Worm (Caenorhabditis elegans) whole organism, mixed stage, embryonic: Measurements from ENCODE around the gene F53C11.5.

ENCODE experiments used
- bed-3 ChIP-seq: fragments of 200-800 bp; sonication (Bioruptor generic); optimal IDR thresholded peaks from 3 replicates; lab custom pipeline; 2018; ENCODE audit warnings: mild to moderate bottlenecking, missing genetic modification characterization, moderate library complexity, missing compliant biosample characterization
- blmp-1 ChIP-seq: fragments of 150-350 bp; optimal IDR thresholded peaks from 2 replicates; lab custom pipeline; 2014; ENCODE audit warnings: missing biosample characterization, missing genetic modification characterization
- ceh-43 ChIP-seq: fragments of 200-800 bp; sonication (Bioruptor generic); optimal IDR thresholded peaks from 2 replicates; lab custom pipeline; 2018; ENCODE audit warnings: mild to moderate bottlenecking, missing genetic modification characterization, moderate library complexity, missing compliant biosample characterization
- ceh-83 ChIP-seq: fragments of 200-800 bp; sonication (Bioruptor generic); optimal IDR thresholded peaks from 2 replicates; lab custom pipeline; 2018; ENCODE audit warnings: mild to moderate bottlenecking, missing genetic modification characterization, missing compliant biosample characterization
- ces-1 ChIP-seq: fragments of 150-350 bp; optimal IDR thresholded peaks from 2 replicates; lab custom pipeline; 2014; ENCODE audit warnings: missing biosample characterization, missing genetic modification reagents, missing genetic modification characterization
- drap-1 ChIP-seq: fragments of 200-800 bp; sonication (Bioruptor generic); optimal IDR thresholded peaks from 3 replicates; lab custom pipeline; 2018; ENCODE audit warnings: mild to moderate bottlenecking, missing genetic modification characterization, missing compliant biosample characterization
- elt-1 ChIP-seq: sonication (generic microtip); optimal IDR thresholded peaks from 2 replicates; lab custom pipeline; 2017; ENCODE audit warnings: missing genetic modification characterization, mild to moderate bottlenecking, missing compliant biosample characterization, antibody characterized with exemption, moderate library complexity, borderline replicate concordance; ENCODE audit not compliant: insufficient read depth
- ham-2 ChIP-seq: fragments of 200-800 bp; sonication (Bioruptor generic); optimal IDR thresholded peaks from 2 replicates; lab custom pipeline; 2018; ENCODE audit warnings: mild to moderate bottlenecking, missing genetic modification characterization, missing compliant biosample characterization
- hlh-1 ChIP-seq: fragments of 150-350 bp; optimal IDR thresholded peaks from 2 replicates; lab custom pipeline; 2014; ENCODE audit warnings: missing biosample characterization, missing genetic modification reagents, missing genetic modification characterization
- lin-13 ChIP-seq: fragments of 150-350 bp; optimal IDR thresholded peaks from 2 replicates; lab custom pipeline; 2014; ENCODE audit warnings: missing biosample characterization, missing genetic modification characterization
- lin-32 ChIP-seq: fragments of 200-800 bp; sonication (Bioruptor generic); optimal IDR thresholded peaks from 2 replicates; lab custom pipeline; 2018; ENCODE audit warnings: mild to moderate bottlenecking, missing genetic modification characterization, missing compliant biosample characterization
- lsy-2 ChIP-seq: fragments of 150-350 bp; optimal IDR thresholded peaks from 2 replicates; lab custom pipeline; 2014; ENCODE audit warnings: missing biosample characterization, missing genetic modification characterization
- mep-1 ChIP-seq: fragments of 150-350 bp; optimal IDR thresholded peaks from 2 replicates; lab custom pipeline; 2017; ENCODE audit warnings: missing biosample characterization, missing genetic modification reagents, missing genetic modification characterization, inconsistent platforms
- mls-2 ChIP-seq: sonication (generic microtip); optimal IDR thresholded peaks from 2 replicates; lab custom pipeline; 2016; ENCODE audit warnings: mild to moderate bottlenecking, missing genetic modification characterization, moderate library complexity, missing compliant biosample characterization
- nhr-12 ChIP-seq: fragments of 150-350 bp; optimal IDR thresholded peaks from 2 replicates; lab custom pipeline; 2014; ENCODE audit warnings: missing biosample characterization, missing genetic modification characterization
- nhr-2 ChIP-seq: fragments of 150-350 bp; optimal IDR thresholded peaks from 2 replicates; lab custom pipeline; 2014; ENCODE audit warnings: missing biosample characterization, missing genetic modification characterization
- nhr-237 ChIP-seq: fragments of 150-350 bp; optimal IDR thresholded peaks from 2 replicates; lab custom pipeline; 2014; ENCODE audit warnings: missing biosample characterization, missing genetic modification characterization
- nhr-28 ChIP-seq: fragments of 150-350 bp; optimal IDR thresholded peaks from 2 replicates; lab custom pipeline; 2014; ENCODE audit warnings: missing biosample characterization, missing genetic modification characterization
- pha-4 ChIP-seq: fragments of 150-350 bp; optimal IDR thresholded peaks from 2 replicates; lab custom pipeline; 2018; ENCODE audit warnings: missing biosample characterization, missing genetic modification reagents, missing genetic modification characterization
- sem-2 ChIP-seq: fragments of 200-800 bp; sonication (Bioruptor generic); optimal IDR thresholded peaks from 2 replicates; lab custom pipeline; 2018; ENCODE audit warnings: mild to moderate bottlenecking, missing genetic modification characterization, missing compliant biosample characterization
- snpc-4 ChIP-seq: fragments of 150-350 bp; optimal IDR thresholded peaks from 2 replicates; lab custom pipeline; 2014; ENCODE audit warnings: missing biosample characterization, missing genetic modification characterization
- tbx-8 ChIP-seq: fragments of 200-800 bp; sonication (Bioruptor generic); optimal IDR thresholded peaks from 2 replicates; lab custom pipeline; 2018; ENCODE audit warnings: mild to moderate bottlenecking, missing genetic modification characterization, moderate library complexity, missing compliant biosample characterization
- ztf-11 ChIP-seq: fragments of 150-350 bp; optimal IDR thresholded peaks from 2 replicates; lab custom pipeline; 2014; ENCODE audit warnings: missing biosample characterization, missing genetic modification characterization

Gene F53C11.5

DNA sequence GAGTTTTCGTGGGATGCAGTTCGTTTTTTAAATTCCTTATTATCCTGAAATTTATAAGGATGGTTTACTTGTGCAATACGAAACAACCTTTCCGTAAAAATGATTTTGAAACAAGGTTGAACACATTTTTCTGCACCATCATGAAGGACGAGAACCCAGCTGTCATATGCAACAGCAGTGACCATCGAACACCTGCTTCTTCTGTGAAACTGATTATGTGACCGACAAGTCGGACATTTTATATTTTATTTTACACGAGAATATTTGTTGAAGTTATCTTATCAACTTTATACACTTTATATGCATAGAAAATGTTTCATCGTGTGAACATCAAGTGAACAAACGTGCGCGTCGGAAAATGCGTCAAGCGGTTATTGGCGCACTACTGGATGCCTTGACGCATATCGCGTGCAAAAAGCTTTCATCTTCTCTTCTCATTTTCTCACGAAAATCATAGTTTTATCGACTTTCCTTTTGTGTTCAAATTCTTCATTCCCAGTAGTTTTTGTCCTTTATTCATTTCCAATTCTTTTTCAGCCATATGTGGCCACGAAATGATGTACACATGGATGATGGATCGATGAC is 31.6 kb downstream of the F53C11.5 start, which contains the start of gene sel-10:
sel-10 (plus strand) TSS at position 538 of the 585 bp plus-strand sequence.
- peak; percentile 63 for TF ChIP-seq mep-1 (tag; lab: Kevin White, UChicago)
- no peak for TF ChIP-seq snpc-4 (tag; lab: Kevin White, UChicago)
- TF ChIP-seq ces-1 (GFP tag; lab: Kevin White, UChicago), result no peak
- peak; percentile 51 for TF ChIP-seq hlh-1 (tag; lab: Kevin White, UChicago)
- peak; percentile 67 for TF ChIP-seq lsy-2 (tag; lab: Kevin White, UChicago)
- TF ChIP-seq pha-4 (tag; lab: Kevin White, UChicago), result peak; percentile 60
- peak; percentile 55 for TF ChIP-seq lin-32
- TF ChIP-seq lin-13, result peak; percentile 61
- TF ChIP-seq ztf-11 (tag; lab: Kevin White, UChicago), result no peak
- no peak for TF ChIP-seq nhr-2
- no peak for TF ChIP-seq blmp-1 (tag; lab: Kevin White, UChicago)
- no peak for TF ChIP-seq ceh-43 (GFP tag; lab: Kevin White, UChicago)
- TF ChIP-seq tbx-8 (GFP tag; lab: Kevin White, UChicago), result no peak
- TF ChIP-seq ceh-83, result no peak
- peak; percentile 23 for TF ChIP-seq drap-1 (GFP tag; lab: Kevin White, UChicago)
- no peak for TF ChIP-seq ham-2 (GFP tag; lab: Kevin White, UChicago)
- TF ChIP-seq nhr-12, result no peak
- TF ChIP-seq, all 35 proteins: peak for 7

DNA sequence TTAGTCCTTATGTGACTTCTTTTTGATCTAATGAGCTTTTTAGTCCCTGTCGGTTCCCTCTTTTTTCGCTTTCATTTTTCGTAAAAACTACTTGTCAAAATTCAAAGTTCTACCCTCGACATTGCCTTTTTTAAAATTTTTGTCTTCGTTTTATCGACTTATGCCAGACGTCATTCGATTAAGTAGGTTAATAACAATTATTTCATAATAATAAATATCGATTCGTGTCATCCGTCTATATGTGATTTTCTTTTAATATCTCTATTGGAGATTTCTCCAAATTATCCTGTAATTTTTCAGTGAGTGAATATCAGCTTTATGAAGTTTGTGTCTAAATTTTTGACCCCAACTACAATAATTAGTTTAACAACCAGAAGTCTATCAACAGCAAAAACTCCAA is 35.4 kb downstream of the F53C11.5 start, which contains the start of gene hpo-31:
hpo-31 (plus strand) TSS at position 301 of the 400 bp plus-strand sequence.
- TF ChIP-seq nhr-237 (no peak), ces-1 (GFP tag; lab: Kevin White, UChicago) (no peak), lin-32 (no peak), pha-4 (tag; lab: Kevin White, UChicago) (no peak)

DNA sequence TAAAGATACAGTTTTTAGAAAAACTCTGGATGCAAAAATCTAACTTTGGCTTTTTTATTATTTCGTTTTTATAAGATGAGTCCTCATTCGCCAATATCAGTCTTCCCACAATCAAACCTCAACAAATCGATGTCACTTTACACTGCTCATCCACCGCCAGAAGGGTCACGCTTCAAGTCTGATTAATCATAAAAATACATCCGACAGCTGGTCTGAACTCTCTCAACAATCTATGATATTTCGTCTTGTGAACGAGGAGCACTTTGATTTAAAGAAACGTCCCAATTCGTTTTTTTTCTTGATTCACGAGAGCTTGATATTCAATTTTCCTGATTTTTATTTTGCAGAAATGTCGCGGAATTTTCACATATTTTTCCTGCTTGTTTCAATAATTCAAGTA is 40.6 kb downstream of the F53C11.5 start, which contains the start of gene nrf-5:
nrf-5 (plus strand) TSS at position 348 of the 400 bp plus-strand sequence.
- TF ChIP-seq nhr-237, result no peak
- peak; percentile 64 for TF ChIP-seq hlh-1 (tag; lab: Kevin White, UChicago)
- no peak for TF ChIP-seq ceh-43 (GFP tag; lab: Kevin White, UChicago)

ce11 chrV:13830813-13831212 is 43.5 kb downstream of the F53C11.5 start, which contains the start of gene str-165:
Gene str-165 (plus strand): TSS chrV:13831113.
- TF ChIP-seq ham-2 (GFP tag; lab: Kevin White, UChicago), result no peak
- TF ChIP-seq sem-2, result no peak
- no peak for TF ChIP-seq nhr-28 (tag; lab: Kevin White, UChicago)
- no peak for TF ChIP-seq lin-13
- TF ChIP-seq tbx-8 (GFP tag; lab: Kevin White, UChicago), result no peak
- no peak for TF ChIP-seq nhr-2
- no peak for TF ChIP-seq mep-1 (tag; lab: Kevin White, UChicago)
- no peak for TF ChIP-seq blmp-1 (tag; lab: Kevin White, UChicago)
- TF ChIP-seq lsy-2 (tag; lab: Kevin White, UChicago), result no peak

DNA sequence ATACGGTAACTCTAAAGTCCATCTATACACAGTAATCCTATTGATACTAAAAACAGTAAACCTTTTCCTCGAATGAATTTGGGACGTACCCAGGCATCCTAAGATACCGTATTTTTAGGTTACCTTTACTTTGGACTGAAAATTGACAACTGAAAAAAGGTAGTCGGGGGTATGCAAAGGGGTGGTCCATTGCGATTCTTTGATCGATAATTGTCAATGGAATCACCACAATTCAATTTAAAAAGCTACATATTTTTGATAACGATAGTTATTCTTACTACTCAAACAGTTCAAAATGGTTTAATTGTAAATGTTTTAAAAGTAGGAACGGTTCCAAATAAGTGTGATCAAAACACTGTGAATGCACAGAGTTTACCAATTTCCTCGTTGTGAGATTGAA is 46.6 kb downstream of the F53C11.5 start, which contains the start of gene srx-129:
srx-129 (plus strand) TSS at position 301 of the 400 bp plus-strand sequence.
- TF ChIP-seq elt-1 (tag; lab: Kevin White, UChicago) (no peak), lin-32 (no peak), nhr-28 (tag; lab: Kevin White, UChicago) (no peak), bed-3 (GFP tag; lab: Kevin White, UChicago) (no peak), mls-2 (no peak), hlh-1 (tag; lab: Kevin White, UChicago) (no peak), nhr-237 (no peak), snpc-4 (tag; lab: Kevin White, UChicago) (no peak)
- TF ChIP-seq, all 35 proteins: peak for 0

DNA sequence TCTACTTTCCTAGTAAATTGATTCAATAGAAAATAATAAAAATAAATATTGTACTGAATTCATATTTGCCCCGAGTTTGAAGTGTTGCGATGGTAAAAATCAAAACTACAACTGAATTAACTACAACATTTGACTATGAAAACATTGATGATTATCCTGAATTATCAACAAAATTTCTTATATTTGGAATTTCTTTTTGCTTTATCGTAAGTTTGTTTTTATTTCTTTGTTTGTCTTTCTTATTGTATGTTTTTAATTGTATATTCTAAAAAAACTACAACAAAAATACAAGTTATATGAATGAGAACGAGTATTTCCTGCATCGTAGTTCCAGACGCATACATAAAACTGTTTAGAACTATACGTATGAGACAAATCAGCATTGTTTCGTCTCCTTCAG is 49.8 kb downstream of the F53C11.5 start, which contains the start of gene srx-128:
srx-128 (plus strand) TSS at position 301 of the 400 bp plus-strand sequence.
- no peak for TF ChIP-seq lin-32

DNA sequence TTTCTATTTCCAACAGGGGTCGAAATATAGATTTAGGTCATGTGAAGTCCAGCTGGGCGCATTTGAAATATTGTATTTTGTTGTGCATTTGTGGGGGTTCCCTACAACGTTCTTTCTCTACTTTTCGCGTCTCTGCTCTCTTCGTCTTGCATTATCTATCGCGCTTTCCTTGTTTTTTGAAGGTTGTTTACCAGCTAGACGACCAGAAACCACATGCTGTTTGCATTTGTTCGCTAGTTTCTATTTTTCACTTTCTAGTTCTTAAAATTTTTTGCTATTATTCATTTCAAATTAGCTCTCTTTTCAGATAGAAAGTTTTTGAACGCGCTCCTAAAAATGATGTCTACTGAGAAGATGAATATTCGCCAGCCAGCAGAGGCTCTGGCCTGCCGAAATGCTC is 52.1 kb downstream of the F53C11.5 start, which contains the start of gene F55B12.10:
F55B12.10 (plus strand) TSS at position 301 of the 400 bp plus-strand sequence.
- no peak for TF ChIP-seq ztf-11 (tag; lab: Kevin White, UChicago)
- TF ChIP-seq lin-32, result no peak
- TF ChIP-seq mep-1 (tag; lab: Kevin White, UChicago), result no peak
